Fruit fly (Drosophila melanogaster) Kc167 (cell line): ENCODE measurements around the gene CG6051.

Experiments
- Myc ChIP-seq: fragments of >200 bp; optimal IDR thresholded peaks from 2 replicates; lab custom pipeline; 2017; ENCODE audit warnings: missing external identifiers
- Sin3A ChIP-seq: fragments of >200 bp; optimal IDR thresholded peaks from 2 replicates; lab custom pipeline; 2018; ENCODE audit warnings: missing external identifiers
- h ChIP-seq: fragments of >200 bp; optimal IDR thresholded peaks from 3 replicates; lab custom pipeline; 2018; ENCODE audit warnings: missing external identifiers
- insv ChIP-seq: fragments of >200 bp; optimal IDR thresholded peaks from 3 replicates; lab custom pipeline; 2018; ENCODE audit warnings: missing external identifiers
- psq ChIP-seq: fragments of >200 bp; optimal IDR thresholded peaks from 2 replicates; lab custom pipeline; 2017; ENCODE audit warnings: missing external identifiers
- ttk ChIP-seq: sonication (Bioruptor generic); optimal IDR thresholded peaks from 2 replicates; lab custom pipeline; 2017; ENCODE audit warnings: missing external identifiers

Gene CG6051

dm6 chr3R:27099579-27099978 lies 51.3 kb downstream of the CG6051 start, which contains the start of gene eater:
Gene eater, minus strand, starts transcription at chr3R:27099679.
- no peak for TF ChIP-seq h
- no peak for TF ChIP-seq psq (lab: Kevin White, UChicago)
- TF ChIP-seq Sin3A = no peak
- TF ChIP-seq ttk = no peak
- TF ChIP-seq insv (lab: Kevin White, UChicago) = no peak
- no peak for TF ChIP-seq Myc (lab: Kevin White, UChicago)

DNA sequence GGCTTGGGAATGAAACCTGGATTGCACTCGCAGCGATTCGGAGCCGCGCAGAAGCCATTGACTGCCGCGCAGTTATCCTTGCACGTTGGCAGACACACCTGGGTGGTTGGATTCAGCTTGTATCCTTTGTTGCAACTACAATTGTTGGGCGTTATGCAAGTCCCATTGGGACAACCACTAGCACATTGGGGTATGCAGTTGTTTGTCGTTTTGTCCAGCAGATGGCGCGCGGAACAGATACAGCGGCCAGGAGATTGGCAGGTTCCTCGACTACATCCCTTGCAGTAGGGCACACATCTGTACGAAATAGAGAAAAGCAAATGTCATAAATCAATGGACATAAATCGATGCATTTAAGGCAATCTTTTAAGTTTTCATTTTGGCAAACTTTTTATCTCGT lies 52.2 kb downstream of the CG6051 start:
- TF ChIP-seq ttk = no peak
- no peak for TF ChIP-seq Sin3A
- no peak for TF ChIP-seq psq (lab: Kevin White, UChicago)
- TF ChIP-seq Myc (lab: Kevin White, UChicago) = no peak
- no peak for TF ChIP-seq insv (lab: Kevin White, UChicago)
- TF ChIP-seq h = no peak

DNA sequence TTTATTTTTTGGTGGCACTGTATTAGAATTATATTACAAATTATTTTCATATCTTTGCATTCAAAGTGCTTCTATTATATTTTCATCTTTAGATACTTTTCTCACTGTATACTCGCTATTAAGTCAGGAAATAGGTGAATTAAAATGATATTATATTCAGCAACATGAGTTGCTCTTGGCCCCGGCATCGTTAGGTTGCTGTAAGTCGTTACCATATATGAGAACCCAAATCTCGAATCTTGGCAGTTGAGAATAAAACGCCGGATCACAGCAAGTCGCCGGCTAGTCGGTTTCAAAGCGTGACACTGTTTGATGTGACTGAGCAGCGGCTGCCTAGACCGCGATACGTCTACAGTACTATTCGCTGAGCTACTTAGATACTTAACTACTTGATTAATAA lies 56.6 kb downstream of the CG6051 start, which contains the start of gene CG14259:
TSS of gene CG14259 (plus strand) at position 301 of the 400 bp plus-strand sequence.
- TF ChIP-seq Sin3A (no peak), Myc (lab: Kevin White, UChicago) (no peak), insv (lab: Kevin White, UChicago) (no peak), h (no peak), ttk (no peak), psq (lab: Kevin White, UChicago) (no peak)

- TF ChIP-seq insv (lab: Kevin White, UChicago) = no peak
- no peak for TF ChIP-seq psq (lab: Kevin White, UChicago)
Observed at dm6 chr3R:27092843-27093242, 58.0 kb downstream of the CG6051 start, which contains the start of gene CG14258. Gene CG14258, plus strand, starts transcription at chr3R:27093143.

- TF ChIP-seq Myc (lab: Kevin White, UChicago) (no peak), Sin3A (no peak), psq (lab: Kevin White, UChicago) (no peak), ttk (no peak), h (no peak), insv (lab: Kevin White, UChicago) (no peak)
Observed at dm6 chr3R:27092263-27092662, 58.6 kb downstream of the CG6051 start.

DNA sequence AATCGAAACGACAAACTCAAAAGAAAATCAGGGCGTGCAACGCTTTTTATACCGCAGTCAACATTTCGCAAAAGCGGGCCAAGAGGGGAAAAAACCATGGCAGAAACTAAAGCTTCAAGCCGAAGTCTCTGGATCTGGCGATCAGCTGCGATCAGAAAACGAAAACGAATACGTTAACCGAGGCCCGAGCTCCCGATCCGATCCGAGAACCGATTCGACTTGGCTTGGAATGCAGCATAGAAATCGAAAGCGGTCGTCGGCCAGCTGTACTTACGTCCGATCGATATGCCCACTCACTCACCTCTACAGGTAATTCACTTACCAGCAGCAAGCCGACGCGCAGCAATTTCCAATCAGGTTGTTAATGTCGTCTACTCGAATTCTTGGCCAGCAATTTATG lies 59.8 kb downstream of the CG6051 start, which contains the start of gene Cpr97Eb:
TSS of gene Cpr97Eb (minus strand) at position 25 of the 400 bp plus-strand sequence.
- TF ChIP-seq Myc (lab: Kevin White, UChicago) (no peak), insv (lab: Kevin White, UChicago) (no peak), psq (lab: Kevin White, UChicago) (no peak), h (no peak), ttk (no peak), Sin3A (no peak)

DNA sequence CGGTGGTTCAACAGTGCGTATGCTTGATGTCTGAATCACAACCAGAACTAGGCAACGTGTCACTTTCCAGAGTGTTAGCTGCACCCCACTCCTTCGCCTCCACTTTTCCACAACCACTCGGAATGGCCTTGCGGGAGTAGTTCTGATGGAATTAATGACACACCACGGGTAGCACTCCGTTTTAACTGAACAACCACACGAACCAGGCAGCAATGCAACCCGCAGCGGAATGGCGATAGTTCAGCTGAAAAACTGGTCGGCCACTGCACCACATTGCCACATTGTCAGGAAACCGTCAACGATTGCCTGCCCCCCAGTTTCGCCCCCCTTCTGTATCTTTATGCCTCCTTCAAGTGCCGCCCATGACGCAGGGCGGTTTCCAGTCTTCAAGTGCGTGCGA lies 63.3 kb downstream of the CG6051 start, which contains the start of gene Cpr97Ea:
TSS of gene Cpr97Ea (minus strand) at position 230 of the 400 bp plus-strand sequence.
- no peak for TF ChIP-seq Sin3A

DNA sequence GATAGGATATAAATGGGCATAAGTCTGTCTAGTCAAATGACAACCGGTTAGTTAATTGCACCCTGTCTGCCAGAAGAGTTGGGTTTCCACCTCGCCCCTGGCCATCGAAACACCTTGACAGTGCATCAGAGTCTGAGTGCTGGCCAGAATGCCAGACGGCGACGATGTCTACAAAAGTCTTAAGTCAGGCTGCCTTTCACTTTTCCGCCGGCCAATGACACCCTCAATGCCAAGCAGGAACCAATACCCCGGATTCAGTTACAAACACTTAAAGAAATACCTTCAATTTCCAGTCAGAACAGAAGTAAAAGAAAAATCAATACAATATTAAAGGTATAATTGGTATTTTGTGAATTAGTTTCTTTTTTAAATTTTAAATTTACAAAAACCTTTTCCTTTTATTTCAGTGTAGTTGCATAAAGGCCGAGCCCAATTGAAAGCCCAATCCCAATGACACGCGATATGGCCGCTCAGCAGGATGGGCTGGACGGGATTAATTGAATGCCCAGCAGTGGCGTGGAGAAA lies 66.3 kb downstream of the CG6051 start:
- TF ChIP-seq h (no peak), insv (lab: Kevin White, UChicago) (no peak), ttk (no peak), Myc (lab: Kevin White, UChicago) (no peak), Sin3A (no peak), psq (lab: Kevin White, UChicago) (no peak)

dm6 chr3R:27082752-27083151 lies 68.1 kb downstream of the CG6051 start:
- TF ChIP-seq h (no peak), ttk (no peak), Sin3A (no peak), insv (lab: Kevin White, UChicago) (no peak), psq (lab: Kevin White, UChicago) (no peak), Myc (lab: Kevin White, UChicago) (no peak)

- TF ChIP-seq insv (lab: Kevin White, UChicago) = no peak
- TF ChIP-seq psq (lab: Kevin White, UChicago) = no peak
- no peak for TF ChIP-seq Sin3A
- no peak for TF ChIP-seq Myc (lab: Kevin White, UChicago)
Observed at dm6 chr3R:27076618-27077017, 74.3 kb downstream of the CG6051 start.

DNA sequence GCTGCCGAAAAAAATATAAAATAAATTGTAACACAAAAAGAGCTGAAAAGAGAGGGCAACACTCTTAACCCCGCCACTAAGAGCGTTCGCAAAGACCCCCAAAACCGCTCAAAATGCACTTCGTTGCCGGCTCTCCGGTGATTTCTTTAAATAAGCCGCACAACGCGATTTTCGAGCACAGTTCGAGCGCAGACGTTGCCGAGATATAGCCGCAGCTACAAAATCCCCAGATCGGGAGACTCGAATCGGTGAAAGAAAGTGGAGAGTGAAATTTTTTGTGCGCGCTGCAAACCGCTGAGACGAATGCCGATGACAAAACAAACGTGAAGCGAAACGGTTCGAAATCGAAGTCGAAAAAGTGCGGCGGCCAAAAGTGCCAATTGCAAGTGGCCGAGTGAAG lies 75.2 kb downstream of the CG6051 start, which contains the start of gene CG14257:
TSS of gene CG14257 (plus strand) at position 177 of the 400 bp plus-strand sequence.
- TF ChIP-seq h (no peak), Sin3A (no peak), Myc (lab: Kevin White, UChicago) (no peak), ttk (no peak), psq (lab: Kevin White, UChicago) (no peak), insv (lab: Kevin White, UChicago) (no peak)
